Fruit fly (Drosophila melanogaster) whole organism, embryonic: ENCODE measurements around the gene Ubc4.

Experiments
- Abd-B ChIP-seq: fragments of 200-800 bp; sonication (Bioruptor generic); optimal IDR thresholded peaks from 2 replicates; lab custom pipeline; 2018; ENCODE audit warnings: missing biosample characterization, mild to moderate bottlenecking, missing genetic modification characterization, moderate library complexity
- Adf1 ChIP-seq: fragments of 200-800 bp; sonication (Bioruptor generic); IDR thresholded peaks from 2 replicates; pipeline ENCODE4 v1.3.6; 2022; ENCODE audit warnings: missing biosample characterization, missing genetic modification characterization
- BEAF-32 ChIP-seq: fragments of 200-800 bp; sonication (Bioruptor generic); optimal IDR thresholded peaks from 3 replicates; lab custom pipeline; 2017; ENCODE audit warnings: missing biosample characterization, missing genetic modification characterization, mild to moderate bottlenecking, moderate library complexity, missing genetic modification reagents
- Bgb ChIP-seq: fragments of 200-800 bp; sonication (Bioruptor generic); IDR thresholded peaks from 2 replicates; pipeline ENCODE4 v1.3.6; 2022; ENCODE audit warnings: missing biosample characterization, missing genetic modification characterization; ENCODE audit not compliant: partially characterized antibody
- CG10267 ChIP-seq: fragments of 200-800 bp; sonication (Bioruptor generic); optimal IDR thresholded peaks from 2 replicates; lab custom pipeline; 2018; ENCODE audit warnings: missing biosample characterization, mild to moderate bottlenecking, missing genetic modification characterization, moderate library complexity
- CG11723 ChIP-seq: fragments of 200-800 bp; sonication (Bioruptor generic); optimal IDR thresholded peaks from 2 replicates; lab custom pipeline; 2017; ENCODE audit warnings: missing biosample characterization, mild to moderate bottlenecking, missing genetic modification characterization
- CG12236 ChIP-seq: fragments of 200-800 bp; sonication (Bioruptor generic); optimal IDR thresholded peaks from 2 replicates; lab custom pipeline; 2016; ENCODE audit warnings: missing biosample characterization, missing genetic modification characterization
- CG14710 ChIP-seq: fragments of 200-800 bp; sonication (Bioruptor generic); optimal IDR thresholded peaks from 3 replicates; lab custom pipeline; 2019; ENCODE audit warnings: missing biosample characterization, mild to moderate bottlenecking, missing genetic modification characterization, moderate library complexity
- CG16813 ChIP-seq: fragments of 200-800 bp; sonication (Bioruptor generic); IDR thresholded peaks from 3 replicates; pipeline ENCODE4 v1.3.6; 2022; ENCODE audit warnings: missing biosample characterization, missing genetic modification characterization; ENCODE audit not compliant: partially characterized antibody
- CG17361 ChIP-seq: fragments of 200-800 bp; sonication (Bioruptor generic); IDR thresholded peaks from 3 replicates; pipeline ENCODE4 v1.3.6; 2022; ENCODE audit warnings: missing biosample characterization, missing genetic modification characterization
- CG17385 ChIP-seq: fragments of 200-800 bp; sonication (Bioruptor generic); optimal IDR thresholded peaks from 3 replicates; lab custom pipeline; 2018; ENCODE audit warnings: missing biosample characterization, mild to moderate bottlenecking, missing genetic modification characterization
- CG1792 ChIP-seq: fragments of 200-800 bp; sonication (Bioruptor generic); optimal IDR thresholded peaks from 2 replicates; lab custom pipeline; 2016; ENCODE audit warnings: missing biosample characterization, missing genetic modification characterization
- CG2120 ChIP-seq: fragments of 200-800 bp; sonication (Bioruptor generic); optimal IDR thresholded peaks from 3 replicates; lab custom pipeline; 2016; ENCODE audit warnings: missing biosample characterization, missing genetic modification characterization
- CG2129 ChIP-seq: fragments of 200-800 bp; sonication (Bioruptor generic); IDR thresholded peaks from 2 replicates; pipeline ENCODE4 v1.3.6; 2022; ENCODE audit warnings: missing biosample characterization, missing genetic modification characterization; ENCODE audit not compliant: partially characterized antibody
- CG32772 ChIP-seq: fragments of 200-800 bp; sonication (Bioruptor generic); IDR thresholded peaks from 2 replicates; pipeline ENCODE4 v1.3.6; 2022; ENCODE audit warnings: missing biosample characterization, missing genetic modification characterization
- CG3281 ChIP-seq: fragments of 200-800 bp; sonication (Bioruptor generic); optimal IDR thresholded peaks from 3 replicates; lab custom pipeline; 2017; ENCODE audit warnings: missing biosample characterization, mild to moderate bottlenecking, missing genetic modification characterization
- CG34224 ChIP-seq: fragments of 200-800 bp; sonication (Bioruptor generic); IDR thresholded peaks from 3 replicates; pipeline ENCODE4 v1.3.6; 2022; ENCODE audit warnings: missing biosample characterization, missing genetic modification characterization; ENCODE audit not compliant: partially characterized antibody
- CG34422 ChIP-seq: fragments of 200-800 bp; sonication (Bioruptor generic); IDR thresholded peaks from 3 replicates; pipeline ENCODE4 v1.3.6; 2022; ENCODE audit warnings: missing biosample characterization, missing genetic modification characterization
- CG6791 ChIP-seq: fragments of 200-800 bp; sonication (Bioruptor generic); IDR thresholded peaks from 3 replicates; pipeline ENCODE4 v1.3.6; 2022; ENCODE audit warnings: missing biosample characterization, missing genetic modification characterization; ENCODE audit not compliant: partially characterized antibody
- CG7745 ChIP-seq: fragments of 200-800 bp; sonication (Bioruptor generic); optimal IDR thresholded peaks from 2 replicates; lab custom pipeline; 2018; ENCODE audit warnings: missing biosample characterization, mild to moderate bottlenecking, missing genetic modification characterization, moderate library complexity
- CG7928 ChIP-seq: fragments of 200-800 bp; sonication (Bioruptor generic); optimal IDR thresholded peaks from 2 replicates; lab custom pipeline; 2017; ENCODE audit warnings: missing biosample characterization, mild to moderate bottlenecking, missing genetic modification characterization
- Dll ChIP-seq: fragments of 200-800 bp; sonication (Bioruptor generic); IDR thresholded peaks from 4 replicates; pipeline ENCODE4 v1.3.6; 2022; ENCODE audit warnings: missing biosample characterization, missing genetic modification characterization; ENCODE audit not compliant: partially characterized antibody
- Dp ChIP-seq: fragments of 200-800 bp; sonication (Bioruptor generic); optimal IDR thresholded peaks from 2 replicates; lab custom pipeline; 2018; ENCODE audit warnings: missing biosample characterization, mild to moderate bottlenecking, missing genetic modification characterization, moderate library complexity
- E2f2 ChIP-seq: fragments of 200-800 bp; sonication (Bioruptor generic); IDR thresholded peaks from 2 replicates; pipeline ENCODE4 v1.3.6; 2022; ENCODE audit warnings: missing biosample characterization, missing genetic modification characterization
- HLH4C ChIP-seq: fragments of 200-800 bp; sonication (Bioruptor generic); IDR thresholded peaks from 3 replicates; pipeline ENCODE4 v1.3.6; 2022; ENCODE audit warnings: missing biosample characterization, missing genetic modification characterization; ENCODE audit not compliant: partially characterized antibody
- MBD-R2 ChIP-seq: fragments of 200-800 bp; sonication (Bioruptor generic); IDR thresholded peaks from 2 replicates; pipeline ENCODE4 v1.3.6; 2022; ENCODE audit warnings: missing biosample characterization, missing genetic modification characterization
- MESR4 ChIP-seq: fragments of 200-800 bp; sonication (Bioruptor generic); optimal IDR thresholded peaks from 2 replicates; lab custom pipeline; 2018; ENCODE audit warnings: missing biosample characterization, mild to moderate bottlenecking, missing genetic modification characterization, moderate library complexity
- Nf-YB ChIP-seq: fragments of 200-800 bp; sonication (Bioruptor generic); optimal IDR thresholded peaks from 3 replicates; lab custom pipeline; 2019; ENCODE audit warnings: missing biosample characterization, mild to moderate bottlenecking, missing genetic modification characterization, moderate library complexity
- Scr ChIP-seq: fragments of 200-800 bp; sonication (Bioruptor generic); IDR thresholded peaks from 2 replicates; pipeline ENCODE4 v1.3.6; 2022; ENCODE audit warnings: missing biosample characterization, missing genetic modification characterization; ENCODE audit not compliant: partially characterized antibody
- Sry-β ChIP-seq: fragments of 200-800 bp; sonication (Bioruptor generic); optimal IDR thresholded peaks from 2 replicates; lab custom pipeline; 2018; ENCODE audit warnings: missing biosample characterization, mild to moderate bottlenecking, missing genetic modification characterization, moderate library complexity
- TFAM ChIP-seq: fragments of 200-800 bp; sonication (Bioruptor generic); optimal IDR thresholded peaks from 2 replicates; lab custom pipeline; 2017; ENCODE audit warnings: missing biosample characterization, missing genetic modification characterization, inconsistent platforms
- amos ChIP-seq: fragments of 200-800 bp; sonication (Bioruptor generic); IDR thresholded peaks from 2 replicates; pipeline ENCODE4 v1.3.6; 2022; ENCODE audit warnings: missing biosample characterization, missing genetic modification characterization; ENCODE audit not compliant: partially characterized antibody
- crp ChIP-seq, 2 experiments: fragments of 200-800 bp; sonication (Bioruptor generic); optimal IDR thresholded peaks; 2 replicates in 1 of 2; 3 replicates in 1 of 2; lab custom pipeline; 2017; ENCODE audit warnings: missing biosample characterization in 2 of 2, missing genetic modification characterization in 2 of 2, mild to moderate bottlenecking in 1 of 2, moderate library complexity in 1 of 2
- dati ChIP-seq: fragments of 200-800 bp; sonication (Bioruptor generic); IDR thresholded peaks from 2 replicates; pipeline ENCODE4 v1.3.6; 2022; ENCODE audit warnings: missing biosample characterization, missing genetic modification characterization
- dmrt99B ChIP-seq: fragments of 200-800 bp; sonication (Bioruptor generic); optimal IDR thresholded peaks from 2 replicates; lab custom pipeline; 2018; ENCODE audit warnings: missing biosample characterization, mild to moderate bottlenecking, missing genetic modification characterization, moderate library complexity
- gro ChIP-seq: fragments of 200-800 bp; sonication (Bioruptor generic); optimal IDR thresholded peaks from 2 replicates; lab custom pipeline; 2016; ENCODE audit warnings: missing biosample characterization, missing genetic modification characterization
- lbe ChIP-seq: fragments of 200-800 bp; sonication (Bioruptor generic); optimal IDR thresholded peaks from 2 replicates; lab custom pipeline; 2016; ENCODE audit warnings: missing biosample characterization, mild to moderate bottlenecking, missing genetic modification characterization
- lola ChIP-seq, 3 experiments: fragments of >200 bp in 2 of 3; fragments of 200-800 bp in 1 of 3; sonication (Bioruptor generic) in 1 of 3; optimal IDR thresholded peaks; 2 replicates each; lab custom pipeline; 2017 to 2019; ENCODE audit warnings: missing biosample characterization in 3 of 3, missing genetic modification characterization in 3 of 3, mild to moderate bottlenecking in 1 of 3, moderate library complexity in 1 of 3
- mirr ChIP-seq: fragments of 200-800 bp; sonication (Bioruptor generic); optimal IDR thresholded peaks from 3 replicates; lab custom pipeline; 2018; ENCODE audit warnings: missing biosample characterization, mild to moderate bottlenecking, missing genetic modification characterization
- pan ChIP-seq, 4 experiments: fragments of >200 bp in 3 of 4; fragments of 200-800 bp in 1 of 4; sonication (Bioruptor generic) in 1 of 4; optimal IDR thresholded peaks in 3 of 4; IDR thresholded peaks in 1 of 4; 2 replicates each; pipeline versions ENCODE4 v1.3.6 to Lab custom; 2017 to 2022; ENCODE audit warnings: missing biosample characterization in 2 of 4, missing genetic modification characterization in 2 of 4, mixed read lengths in 1 of 4
- phol ChIP-seq: fragments of 200-800 bp; sonication (Bioruptor generic); optimal IDR thresholded peaks from 3 replicates; lab custom pipeline; 2018; ENCODE audit warnings: missing biosample characterization, mild to moderate bottlenecking, missing genetic modification characterization, moderate library complexity
- pzg ChIP-seq: fragments of 200-800 bp; sonication (Bioruptor generic); optimal IDR thresholded peaks from 3 replicates; lab custom pipeline; 2018; ENCODE audit warnings: missing biosample characterization, mild to moderate bottlenecking, missing genetic modification characterization, moderate library complexity
- sna ChIP-seq: fragments of 200-800 bp; sonication (Bioruptor generic); IDR thresholded peaks from 2 replicates; pipeline ENCODE4 v1.3.6; 2022; ENCODE audit warnings: missing biosample characterization, missing genetic modification characterization; ENCODE audit not compliant: partially characterized antibody
- stc ChIP-seq: fragments of 200-800 bp; sonication (Bioruptor generic); IDR thresholded peaks from 2 replicates; pipeline ENCODE4 v1.3.6; 2022; ENCODE audit warnings: missing biosample characterization, missing genetic modification characterization
- tgo ChIP-seq: fragments of 200-800 bp; sonication (Bioruptor generic); IDR thresholded peaks from 3 replicates; pipeline ENCODE4 v1.3.6; 2022; ENCODE audit warnings: missing biosample characterization, missing genetic modification characterization
- wor ChIP-seq: fragments of 200-800 bp; sonication (Bioruptor generic); IDR thresholded peaks from 2 replicates; pipeline ENCODE4 v1.3.6; 2022; ENCODE audit warnings: missing biosample characterization, missing genetic modification characterization
- zen2 ChIP-seq: fragments of 200-800 bp; sonication (Bioruptor generic); IDR thresholded peaks from 3 replicates; pipeline ENCODE4 v1.3.6; 2022; ENCODE audit warnings: missing biosample characterization, missing genetic modification characterization; ENCODE audit not compliant: partially characterized antibody

Gene Ubc4

DNA sequence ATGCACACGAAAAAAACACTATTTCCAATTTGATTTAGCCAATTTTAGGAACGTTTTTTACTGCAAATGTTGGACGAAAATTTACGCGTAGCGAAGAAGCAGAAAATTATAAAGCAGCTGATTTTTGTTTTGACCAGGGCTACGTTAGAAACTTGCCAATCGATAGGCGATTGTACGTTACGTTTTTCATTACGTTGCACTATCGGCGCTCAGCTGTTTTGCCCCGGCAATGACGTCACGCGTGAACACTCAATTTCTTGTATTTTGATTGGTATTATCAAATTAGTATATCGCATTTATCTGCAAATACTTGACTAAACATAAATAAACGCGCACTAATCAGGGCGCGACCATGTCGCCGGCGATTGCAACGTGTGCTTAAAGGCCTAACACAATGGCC is 19.1 kb upstream of the Ubc4 start, which contains the start of the genes fry and CG16717:
fry (minus strand) TSS at position 110 of the 400 bp plus-strand sequence.
CG16717 (plus strand) TSS at position 208 of the 400 bp plus-strand sequence.
- TF ChIP-seq Nf-YB (no peak), gro (GFP tag; lab: Kevin White, UChicago) (peak; percentile 13), CG6791 (GFP tag; lab: Robert Waterston, UW) (peak; percentile 67), CG2120 (GFP tag; lab: Kevin White, UChicago) (no peak), HLH4C (GFP tag; lab: Robert Waterston, UW) (peak; percentile 56), Abd-B (GFP tag; lab: Kevin White, UChicago) (no peak), phol (tag; lab: Kevin White, UChicago) (peak; percentile 21), CG17361 (GFP tag; lab: Robert Waterston, UW) (no peak), pzg (peak; percentile 67), CG7928 (peak; percentile 93), CG32772 (GFP tag; lab: Robert Waterston, UW) (no peak), CG11723 (GFP tag; lab: Kevin White, UChicago) (no peak), CG16813 (GFP tag; lab: Robert Waterston, UW) (peak; percentile 44; the same call in 1 of the 3 replicates), tgo (no peak), CG3281 (GFP tag; lab: Kevin White, UChicago) (peak; percentile 54), MESR4 (GFP tag; lab: Kevin White, UChicago) (peak; percentile 29), Sry-β (GFP tag; lab: Kevin White, UChicago) (no peak), sna (GFP tag; lab: Robert Waterston, UW) (peak; percentile 68; the same call in 1 of the 2 replicates), BEAF-32 (GFP tag; lab: Kevin White, UChicago) (peak; percentile 67), lbe (peak; percentile 5), zen2 (peak; percentile 69), amos (GFP tag; lab: Robert Waterston, UW) (peak; percentile 57; the same call in 1 of the 2 replicates), MBD-R2 (GFP tag; lab: Robert Waterston, UW) (peak; percentile 92), TFAM (GFP tag; lab: Kevin White, UChicago) (no peak), E2f2 (peak; percentile 16; the same call in 1 of the 2 replicates), CG2129 (peak; percentile 25; the same call in 1 of the 2 replicates), CG12236 (GFP tag; lab: Kevin White, UChicago) (no peak), CG14710 (tag; lab: Kevin White, UChicago) (peak; percentile 1), mirr (GFP tag; lab: Kevin White, UChicago) (peak; percentile 51), stc (GFP tag; lab: Robert Waterston, UW) (no peak; the same call in 1 of the 2 replicates), wor (GFP tag; lab: Robert Waterston, UW) (no peak), dmrt99B (no peak), CG34224 (GFP tag; lab: Robert Waterston, UW) (peak; percentile 90), CG34422 (GFP tag; lab: Robert Waterston, UW) (peak; percentile 52; the same call in 1 of the 3 replicates), Dp (GFP tag; lab: Kevin White, UChicago) (peak; percentile 31), CG1792 (no peak), lola (GFP tag; optimal IDR thresholded peaks at IDR 0.05; lab: Kevin White, UChicago) (no peak), dati (GFP tag; lab: Robert Waterston, UW) (no peak), pan (optimal IDR thresholded peaks at IDR 0.05; lab: Kevin White, UChicago) (no peak), pan (GFP tag; optimal IDR thresholded peaks at IDR 0.05 in 1 of 2, IDR thresholded peaks at IDR 0.05 in 1 of 2) (no peak), CG10267 (tag; lab: Kevin White, UChicago) (peak; percentile 9), Adf1 (GFP tag; lab: Robert Waterston, UW) (no peak), Bgb (GFP tag; lab: Robert Waterston, UW) (peak; percentile 68; the same call in 1 of the 2 replicates), CG17385 (GFP tag; lab: Kevin White, UChicago) (peak; percentile 92), CG7745 (tag; lab: Kevin White, UChicago) (peak; percentile 99), Dll (peak; percentile 68), crp (GFP tag; optimal IDR thresholded peaks at IDR 0.05; lab: Kevin White, UChicago) (peak; percentile 84 to 99), Scr (GFP tag; lab: Robert Waterston, UW) (peak; percentile 66)
